Worm (Caenorhabditis elegans) whole organism, L3 larva: Measurements from ENCODE around the gene dhhc-10.

Experiments used
- elt-2 ChIP-seq: sonication (generic microtip); optimal IDR thresholded peaks from 2 replicates; lab custom pipeline; 2016; ENCODE audit warnings: missing genetic modification reagents, mild to moderate bottlenecking, missing genetic modification characterization, missing compliant biosample characterization
- nhr-11 ChIP-seq: fragments of 150-350 bp; optimal IDR thresholded peaks from 2 replicates; lab custom pipeline; 2014; ENCODE audit warnings: missing biosample characterization, missing genetic modification characterization
- nhr-76 ChIP-seq: fragments of 150-350 bp; sonication (generic microtip); optimal IDR thresholded peaks from 5 replicates; lab custom pipeline; 2014; ENCODE audit warnings: missing biosample characterization, missing genetic modification characterization
- pqm-1 ChIP-seq: fragments of 150-350 bp; optimal IDR thresholded peaks from 2 replicates; lab custom pipeline; 2017; ENCODE audit warnings: missing biosample characterization, missing genetic modification characterization, inconsistent platforms
- sea-2 ChIP-seq: fragments of 150-350 bp; sonication (generic microtip); optimal IDR thresholded peaks from 4 replicates; lab custom pipeline; 2014; ENCODE audit warnings: missing biosample characterization, missing genetic modification reagents, missing genetic modification characterization
- unc-62 ChIP-seq: fragments of 150-350 bp; sonication (generic microtip); optimal IDR thresholded peaks from 4 replicates; lab custom pipeline; 2014; ENCODE audit warnings: missing biosample characterization, missing genetic modification reagents, missing genetic modification characterization

DNA sequence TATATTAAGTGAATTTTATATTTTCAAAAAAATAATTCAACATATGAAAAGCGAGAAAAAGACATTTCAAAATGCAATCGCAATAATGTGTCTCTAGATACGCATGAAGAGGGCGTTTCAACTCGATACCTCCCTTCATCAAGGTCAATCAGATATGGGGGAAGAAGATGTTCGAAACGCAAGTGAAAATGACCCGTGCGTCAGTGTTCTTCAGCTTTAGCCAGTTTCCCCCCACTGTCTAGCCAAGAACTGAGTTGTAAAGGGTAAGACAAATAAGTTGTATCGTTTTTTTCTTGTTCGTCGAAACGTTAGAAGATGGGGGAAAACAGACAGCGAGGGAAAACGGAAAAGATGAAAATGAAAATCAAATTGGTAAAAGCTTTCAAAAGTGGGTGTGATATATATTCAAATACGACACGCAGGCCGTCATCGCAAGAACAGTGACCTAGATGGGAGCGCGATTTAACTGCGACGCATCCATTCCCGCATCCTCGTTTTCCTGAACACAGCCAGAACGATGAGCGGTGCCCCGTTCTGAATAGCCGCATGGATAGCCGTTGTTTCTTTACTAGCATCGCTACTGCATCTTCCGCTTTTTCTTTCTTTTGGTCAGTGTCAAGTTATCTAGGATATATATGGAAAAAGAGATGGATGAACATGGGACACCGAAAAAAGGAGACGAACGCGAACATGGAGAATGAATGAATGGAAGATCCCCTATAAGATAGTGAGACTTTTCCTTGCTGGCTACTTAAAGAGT lies 12.2 kb upstream of the dhhc-10 start:
- TF ChIP-seq nhr-11 (tag; lab: Kevin White, UChicago) (no peak), pqm-1 (tag; lab: Kevin White, UChicago) (no peak), unc-62 (no peak), sea-2 (no peak), elt-2 (tag; lab: Kevin White, UChicago) (no peak), nhr-76 (tag; lab: Kevin White, UChicago) (no peak)
